Worm (Caenorhabditis elegans): ENCODE measurements around the gene odd-2.

DNA sequence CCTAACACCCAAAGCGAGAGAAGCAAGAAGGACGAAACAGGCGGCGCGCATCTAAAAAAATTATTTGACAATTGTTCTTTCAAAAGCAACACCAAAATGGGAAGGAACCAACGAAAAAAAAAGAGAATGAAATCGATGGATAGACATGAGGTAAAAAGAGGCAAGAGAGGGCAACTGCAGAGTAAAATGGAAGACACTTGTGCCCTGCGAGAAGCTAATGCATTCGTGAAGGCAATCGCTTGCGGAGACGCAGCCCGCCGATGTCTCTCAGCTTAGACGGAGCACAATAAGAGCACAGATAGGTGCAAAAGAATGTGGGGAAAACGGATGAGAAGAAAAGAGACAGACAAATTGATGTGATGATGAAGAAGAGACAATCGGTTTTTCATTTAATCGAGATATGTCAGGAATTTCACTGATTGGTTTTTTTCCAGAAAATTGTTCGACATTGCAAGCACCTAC, 32.1 kb downstream of the odd-2 start, which contains the start of gene C15H9.9:
- no peak for TF ChIP-seq mdl-1 (tag; optimal IDR thresholded peaks at IDR 0.05)
- TF ChIP-seq nfya-1 (tag; optimal IDR thresholded peaks at IDR 0.05; ENCODE audit: insufficient read depth), result peak; percentile 45
- no peak for TF ChIP-seq nhr-12 (tag; optimal IDR thresholded peaks at IDR 0.05)
- no peak for TF ChIP-seq jun-1 (tag; optimal IDR thresholded peaks at IDR 0.05)
- TF ChIP-seq zag-1 (tag; optimal IDR thresholded peaks at IDR 0.05), result no peak
- TF ChIP-seq nhr-28 (tag; optimal IDR thresholded peaks at IDR 0.05), result no peak

All from whole organism, L3 larva.